Worm (Caenorhabditis elegans) whole organism, young adult: ENCODE results near the gene polh-1.

ENCODE experiments used
- B0261.1 ChIP-seq: sonication (generic microtip); optimal IDR thresholded peaks from 2 replicates; lab custom pipeline; 2016; ENCODE audit warnings: mild to moderate bottlenecking, missing genetic modification characterization, moderate library complexity, missing compliant biosample characterization
- B0336.3 ChIP-seq: fragments of 200-800 bp; sonication (Bioruptor generic); IDR thresholded peaks from 2 replicates; pipeline ENCODE4 v1.3.6; 2022; ENCODE audit warnings: missing genetic modification characterization, missing compliant biosample characterization
- F23B12.7 ChIP-seq: sonication (generic microtip); optimal IDR thresholded peaks from 2 replicates; lab custom pipeline; 2017; ENCODE audit warnings: missing genetic modification characterization, mild to moderate bottlenecking, missing compliant biosample characterization, antibody characterized with exemption, moderate library complexity; ENCODE audit not compliant: insufficient read depth
- T07F8.4 ChIP-seq: sonication (generic microtip); optimal IDR thresholded peaks from 2 replicates; lab custom pipeline; 2016; ENCODE audit warnings: mild to moderate bottlenecking, missing genetic modification characterization, moderate library complexity, missing compliant biosample characterization
- Y56A3A.18 ChIP-seq: fragments of 200-800 bp; sonication (Bioruptor generic); IDR thresholded peaks from 2 replicates; pipeline ENCODE4 v1.3.6; 2022; ENCODE audit warnings: missing genetic modification reagents, missing genetic modification characterization, missing compliant biosample characterization
- ama-1 ChIP-seq, 3 experiments: fragments of 150-350 bp in 1 of 3; sonication (generic microtip) in 2 of 3; optimal IDR thresholded peaks; 2 replicates each; lab custom pipeline; 2014 to 2018; ENCODE audit warnings: missing biosample characterization in 2 of 3, missing genetic modification characterization in 2 of 3, missing genetic modification reagents in 2 of 3
- aptf-2 ChIP-seq: fragments of 200-800 bp; sonication (Bioruptor generic); conservative IDR thresholded peaks from 2 replicates; pipeline ENCODE4 v1.3.6; 2022; ENCODE audit warnings: missing genetic modification reagents, missing genetic modification characterization, missing compliant biosample characterization
- atf-7 ChIP-seq: sonication (generic microtip); optimal IDR thresholded peaks from 2 replicates; lab custom pipeline; 2017; ENCODE audit warnings: mild to moderate bottlenecking, missing genetic modification characterization, missing compliant biosample characterization
- attf-3 ChIP-seq: fragments of 200-800 bp; sonication (Bioruptor generic); conservative IDR thresholded peaks from 2 replicates; pipeline ENCODE4 v1.3.6; 2022; ENCODE audit warnings: missing genetic modification reagents, missing genetic modification characterization, missing compliant biosample characterization
- attf-5 ChIP-seq: fragments of 200-800 bp; sonication (Bioruptor generic); optimal IDR thresholded peaks from 2 replicates; lab custom pipeline; 2018; ENCODE audit warnings: mild to moderate bottlenecking, missing genetic modification characterization, missing compliant biosample characterization
- ccch-3 ChIP-seq: fragments of 200-800 bp; sonication (Bioruptor generic); optimal IDR thresholded peaks from 2 replicates; lab custom pipeline; 2018; ENCODE audit warnings: mild to moderate bottlenecking, missing genetic modification characterization, missing compliant biosample characterization
- ceh-100 ChIP-seq: fragments of 200-800 bp; sonication (Bioruptor generic); IDR thresholded peaks from 2 replicates; pipeline ENCODE4 v1.3.6; 2022; ENCODE audit warnings: missing genetic modification reagents, missing genetic modification characterization, missing compliant biosample characterization
- ceh-58 ChIP-seq: fragments of 200-800 bp; sonication (Bioruptor generic); IDR thresholded peaks from 2 replicates; pipeline ENCODE4 v1.3.6; 2022; ENCODE audit warnings: missing genetic modification characterization, missing compliant biosample characterization
- ceh-79 ChIP-seq: sonication (generic microtip); optimal IDR thresholded peaks from 2 replicates; lab custom pipeline; 2017; ENCODE audit warnings: mild to moderate bottlenecking, missing genetic modification characterization, missing compliant biosample characterization
- chd-7 ChIP-seq: sonication (generic microtip); optimal IDR thresholded peaks from 2 replicates; lab custom pipeline; 2016; ENCODE audit warnings: mild to moderate bottlenecking, missing genetic modification characterization, moderate library complexity, missing compliant biosample characterization
- ekl-4 ChIP-seq: fragments of 200-800 bp; sonication (Bioruptor generic); IDR thresholded peaks from 2 replicates; pipeline ENCODE4 v1.3.6; 2022; ENCODE audit warnings: missing genetic modification reagents, missing genetic modification characterization, missing compliant biosample characterization
- fkh-3 ChIP-seq: sonication (generic microtip); optimal IDR thresholded peaks from 2 replicates; lab custom pipeline; 2016; ENCODE audit warnings: mild to moderate bottlenecking, missing genetic modification characterization, missing compliant biosample characterization
- him-1 ChIP-seq: sonication (generic microtip); optimal IDR thresholded peaks from 2 replicates; lab custom pipeline; 2016; ENCODE audit warnings: missing genotype, missing genetic modification reagents, missing genetic modification characterization, missing compliant biosample characterization
- hlh-12 ChIP-seq: sonication (generic microtip); optimal IDR thresholded peaks from 2 replicates; lab custom pipeline; 2016; ENCODE audit warnings: missing genetic modification characterization, missing compliant biosample characterization
- hmg-20 ChIP-seq: fragments of 200-800 bp; sonication (Bioruptor generic); IDR thresholded peaks from 2 replicates; pipeline ENCODE4 v1.3.6; 2022; ENCODE audit warnings: missing genetic modification reagents, missing genetic modification characterization, missing compliant biosample characterization
- hrde-1 ChIP-seq: sonication (generic microtip); optimal IDR thresholded peaks from 2 replicates; lab custom pipeline; 2016; ENCODE audit warnings: missing genetic modification characterization, mild to moderate bottlenecking, missing compliant biosample characterization, moderate library complexity, missing genotype, missing genetic modification reagents, borderline replicate concordance
- hsf-1 ChIP-seq: fragments of 200-800 bp; sonication (Bioruptor generic); IDR thresholded peaks from 2 replicates; pipeline ENCODE4 v1.3.6; 2022; ENCODE audit warnings: missing genetic modification reagents, missing genetic modification characterization, missing compliant biosample characterization
- lin-35 ChIP-seq, 3 experiments: fragments of 150-350 bp in 2 of 3; sonication (generic microtip) in 1 of 3; optimal IDR thresholded peaks; 2 replicates each; lab custom pipeline; 2014 to 2018; ENCODE audit warnings: missing biosample characterization in 3 of 3, missing genetic modification characterization in 3 of 3, missing genetic modification reagents in 3 of 3
- lin-54 ChIP-seq: fragments of 200-800 bp; sonication (Bioruptor generic); optimal IDR thresholded peaks from 2 replicates; lab custom pipeline; 2018; ENCODE audit warnings: mild to moderate bottlenecking, missing genetic modification characterization, missing compliant biosample characterization
- lsl-1 ChIP-seq: fragments of 200-800 bp; sonication (Bioruptor generic); optimal IDR thresholded peaks from 2 replicates; lab custom pipeline; 2018; ENCODE audit warnings: mild to moderate bottlenecking, missing genetic modification characterization, moderate library complexity, missing compliant biosample characterization
- madf-3 ChIP-seq: fragments of 200-800 bp; sonication (Bioruptor generic); IDR thresholded peaks from 2 replicates; pipeline ENCODE4 v1.3.6; 2022; ENCODE audit warnings: missing genetic modification reagents, missing genetic modification characterization, missing compliant biosample characterization
- madf-6 ChIP-seq: fragments of 200-800 bp; sonication (Bioruptor generic); IDR thresholded peaks from 2 replicates; pipeline ENCODE4 v1.3.6; 2022; ENCODE audit warnings: missing genetic modification reagents, missing genetic modification characterization, missing compliant biosample characterization
- mcd-1 ChIP-seq: fragments of 200-800 bp; sonication (Bioruptor generic); IDR thresholded peaks from 2 replicates; pipeline ENCODE4 v1.3.6; 2022; ENCODE audit warnings: missing genetic modification reagents, missing genetic modification characterization, missing compliant biosample characterization
- mel-28 ChIP-seq: sonication (generic microtip); optimal IDR thresholded peaks from 2 replicates; lab custom pipeline; 2016; ENCODE audit warnings: borderline replicate concordance, mild to moderate bottlenecking, missing genetic modification characterization, missing compliant biosample characterization
- nfya-1 ChIP-seq: sonication (generic microtip); optimal IDR thresholded peaks from 2 replicates; lab custom pipeline; 2017; ENCODE audit warnings: antibody characterized with exemption, missing compliant biosample characterization, missing genetic modification characterization, borderline replicate concordance; ENCODE audit not compliant: insufficient read depth
- nfyb-1 ChIP-seq: fragments of 200-800 bp; sonication (Bioruptor generic); IDR thresholded peaks from 2 replicates; pipeline ENCODE4 v1.3.6; 2022; ENCODE audit warnings: missing genetic modification reagents, missing genetic modification characterization, missing compliant biosample characterization
- pbrm-1 ChIP-seq: fragments of 200-800 bp; sonication (Bioruptor generic); IDR thresholded peaks from 2 replicates; pipeline ENCODE4 v1.3.6; 2022; ENCODE audit warnings: missing genetic modification reagents, missing genetic modification characterization, missing compliant biosample characterization
- rcor-1 ChIP-seq: fragments of 200-800 bp; sonication (Bioruptor generic); IDR thresholded peaks from 2 replicates; pipeline ENCODE4 v1.3.6; 2022; ENCODE audit warnings: missing genetic modification reagents, missing genetic modification characterization, missing compliant biosample characterization
- rec-8 ChIP-seq, 2 experiments: sonication (generic microtip); optimal IDR thresholded peaks; 2 replicates each; lab custom pipeline; 2016; ENCODE audit warnings: mild to moderate bottlenecking in 2 of 2, missing genetic modification characterization in 2 of 2, missing genetic modification reagents in 2 of 2, missing genotype in 2 of 2, missing biosample characterization in 1 of 2, missing compliant biosample characterization in 1 of 2, moderate library complexity in 1 of 2
- rpc-1 ChIP-seq, 2 experiments: fragments of 150-350 bp in 1 of 2; sonication (generic microtip) in 1 of 2; optimal IDR thresholded peaks; 2 replicates each; lab custom pipeline; 2014 to 2018; ENCODE audit warnings: missing biosample characterization in 1 of 2, missing genetic modification characterization in 1 of 2, missing genetic modification reagents in 1 of 2, missing genotype in 1 of 2
- snpc-1.1 ChIP-seq: sonication (generic microtip); optimal IDR thresholded peaks from 2 replicates; lab custom pipeline; 2017; ENCODE audit warnings: missing genetic modification characterization, mild to moderate bottlenecking, missing compliant biosample characterization, antibody characterized with exemption, moderate library complexity, missing genotype, missing genetic modification reagents; ENCODE audit not compliant: insufficient read depth
- snpc-1.3 ChIP-seq: sonication (generic microtip); optimal IDR thresholded peaks from 2 replicates; lab custom pipeline; 2017; ENCODE audit warnings: missing genetic modification characterization, mild to moderate bottlenecking, missing compliant biosample characterization, antibody characterized with exemption, moderate library complexity, missing genotype, missing genetic modification reagents; ENCODE audit not compliant: insufficient read depth
- snpc-3.4 ChIP-seq: sonication (generic microtip); optimal IDR thresholded peaks from 2 replicates; lab custom pipeline; 2017; ENCODE audit warnings: missing genetic modification characterization, mild to moderate bottlenecking, missing compliant biosample characterization, antibody characterized with exemption, moderate library complexity, missing genotype, missing genetic modification reagents
- sptf-2 ChIP-seq: fragments of 200-800 bp; sonication (Bioruptor generic); optimal IDR thresholded peaks from 2 replicates; lab custom pipeline; 2018; ENCODE audit warnings: mild to moderate bottlenecking, missing genetic modification characterization, missing compliant biosample characterization
- tbp1 ChIP-seq: fragments of 200-800 bp; sonication (Bioruptor generic); optimal IDR thresholded peaks from 2 replicates; lab custom pipeline; 2018; ENCODE audit warnings: mild to moderate bottlenecking, missing genetic modification characterization, missing compliant biosample characterization
- tbx-9 ChIP-seq: sonication (generic microtip); optimal IDR thresholded peaks from 2 replicates; lab custom pipeline; 2016; ENCODE audit warnings: borderline replicate concordance, missing genetic modification characterization, inconsistent platforms, missing compliant biosample characterization
- tlf-1 ChIP-seq: fragments of 200-800 bp; sonication (Bioruptor generic); optimal IDR thresholded peaks from 2 replicates; lab custom pipeline; 2018; ENCODE audit warnings: mild to moderate bottlenecking, missing genetic modification characterization, missing compliant biosample characterization
- zim-3 ChIP-seq: sonication (generic microtip); optimal IDR thresholded peaks from 2 replicates; lab custom pipeline; 2017; ENCODE audit warnings: mild to moderate bottlenecking, missing genetic modification characterization, moderate library complexity, missing compliant biosample characterization
- ztf-25 ChIP-seq: fragments of 200-800 bp; sonication (Bioruptor generic); IDR thresholded peaks from 2 replicates; pipeline ENCODE4 v1.3.6; 2022; ENCODE audit warnings: missing genetic modification reagents, missing genetic modification characterization, missing compliant biosample characterization
- ztf-26 ChIP-seq: sonication (generic microtip); optimal IDR thresholded peaks from 2 replicates; lab custom pipeline; 2017; ENCODE audit warnings: missing genetic modification characterization, missing compliant biosample characterization
- ztf-28 ChIP-seq: fragments of 200-800 bp; sonication (Bioruptor generic); IDR thresholded peaks from 2 replicates; pipeline ENCODE4 v1.3.6; 2022; ENCODE audit warnings: missing genetic modification reagents, missing genetic modification characterization, missing compliant biosample characterization

The polh-1 gene

DNA sequence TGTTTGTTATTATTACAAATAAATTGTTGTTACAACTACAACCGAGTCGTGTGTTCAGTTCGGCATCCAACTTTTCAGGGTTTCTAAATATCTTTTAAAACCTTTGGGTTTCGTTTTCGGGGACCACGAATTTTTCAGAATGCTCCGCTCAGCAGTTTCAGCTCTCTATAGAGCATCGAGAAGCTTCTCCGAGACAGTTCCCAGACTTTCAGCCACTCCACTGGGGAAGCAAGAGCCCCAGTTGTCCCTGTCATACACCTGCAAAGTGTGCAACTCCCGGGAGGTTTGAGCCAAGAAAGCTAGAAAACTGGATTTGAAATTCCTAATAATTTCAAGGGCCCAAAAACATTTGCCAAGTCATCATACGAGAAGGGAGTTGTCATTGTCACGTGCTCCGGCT is 1.3 kb upstream of the polh-1 start, which contains the start of gene F53A3.7:
Gene F53A3.7, plus strand, starts transcription at position 139 of the 400 bp plus-strand sequence.
- TF ChIP-seq tbx-9 (tag; lab: Kevin White, UChicago) (no peak), fkh-3 (tag; lab: Kevin White, UChicago) (no peak), tbp1 (peak; percentile 17), zim-3 (tag; lab: Kevin White, UChicago) (no peak), ztf-25 (no peak), sptf-2 (GFP tag; lab: Kevin White, UChicago) (no peak), tlf-1 (GFP tag; lab: Kevin White, UChicago) (peak; percentile 0), mel-28 (tag; lab: Kevin White, UChicago) (no peak), Y56A3A.18 (GFP tag; lab: Robert Waterston, UW) (peak; percentile 53; the same call in 1 of the 2 replicates), B0336.3 (peak; percentile 89), ceh-100 (GFP tag; lab: Robert Waterston, UW) (peak; percentile 30; the same call in 1 of the 2 replicates), nfyb-1 (no peak), snpc-1.3 (tag; lab: Kevin White, UChicago) (no peak), rpc-1 (optimal IDR thresholded peaks at IDR 0.05; lab: Kevin White, UChicago) (no peak), rpc-1 (tag; optimal IDR thresholded peaks at IDR 0.05; lab: Kevin White, UChicago) (no peak), attf-3 (no peak), T07F8.4 (tag; lab: Kevin White, UChicago) (no peak), ceh-58 (GFP tag; lab: Robert Waterston, UW) (no peak), B0261.1 (tag; lab: Kevin White, UChicago) (no peak), ztf-28 (no peak), pbrm-1 (GFP tag; lab: Robert Waterston, UW) (0 out of 2 replicates have a peak, but pooled peaks have one; percentile 40), mcd-1 (peak; percentile 70), ekl-4 (peak; percentile 74), atf-7 (peak; percentile 50), hsf-1 (GFP tag; lab: Robert Waterston, UW) (peak; percentile 70; the same call in 1 of the 2 replicates), ama-1 (optimal IDR thresholded peaks at IDR 0.05; lab: Kevin White, UChicago) (no peak), ama-1 (GFP tag; optimal IDR thresholded peaks at IDR 0.05; lab: Kevin White, UChicago) (peak in 1 of 2 experiments; percentile 57), hlh-12 (tag; lab: Kevin White, UChicago) (no peak), lin-54 (GFP tag; lab: Kevin White, UChicago) (peak; percentile 43), rec-8 (tag; optimal IDR thresholded peaks at IDR 0.05; lab: Kevin White, UChicago) (no peak), lsl-1 (GFP tag; lab: Kevin White, UChicago) (peak; percentile 9), nfya-1 (tag; lab: Kevin White, UChicago) (no peak), madf-6 (GFP tag; lab: Robert Waterston, UW) (peak; percentile 36; the same call in 1 of the 2 replicates), madf-3 (GFP tag; lab: Robert Waterston, UW) (peak; percentile 75), F23B12.7 (tag; lab: Kevin White, UChicago) (no peak), him-1 (tag; lab: Kevin White, UChicago) (peak; percentile 57), hrde-1 (tag; lab: Kevin White, UChicago) (peak; percentile 91), aptf-2 (GFP tag; lab: Robert Waterston, UW) (no peak), snpc-1.1 (tag; lab: Kevin White, UChicago) (no peak), snpc-3.4 (peak; percentile 72), ceh-79 (tag; lab: Kevin White, UChicago) (peak; percentile 10), hmg-20 (no peak), rcor-1 (GFP tag; lab: Robert Waterston, UW) (no peak; the same call in 1 of the 2 replicates), chd-7 (tag; lab: Kevin White, UChicago) (no peak), ztf-26 (tag; lab: Kevin White, UChicago) (no peak), attf-5 (GFP tag; lab: Kevin White, UChicago) (no peak), lin-35 (GFP tag; optimal IDR thresholded peaks at IDR 0.05; lab: Kevin White, UChicago) (peak in 1 of 3 experiments; percentile 1), ccch-3 (GFP tag; lab: Kevin White, UChicago) (no peak)
